Fruit fly (Drosophila melanogaster) whole organism, embryonic: ENCODE measurements around the gene CG6569.
A peak's percentile ranks its signal among the peaks of the same experiment; 100 is the strongest.

Experiments used
- ATbp ChIP-seq: fragments of 200-800 bp; sonication (Bioruptor generic); optimal IDR thresholded peaks from 2 replicates; lab custom pipeline; 2017; ENCODE audit warnings: missing biosample characterization, mild to moderate bottlenecking, missing genetic modification characterization, missing genetic modification reagents
- Ada2b ChIP-seq: fragments of 200-800 bp; sonication (Bioruptor generic); IDR thresholded peaks from 2 replicates; pipeline ENCODE4 v1.3.6; 2022; ENCODE audit warnings: missing biosample characterization, missing genetic modification characterization
- Antp ChIP-seq: fragments of 200-800 bp; sonication (Bioruptor generic); optimal IDR thresholded peaks from 3 replicates; lab custom pipeline; 2016; ENCODE audit warnings: missing biosample characterization, missing genetic modification characterization
- Atf-2 ChIP-seq: fragments of 200-800 bp; sonication (Bioruptor generic); optimal IDR thresholded peaks from 2 replicates; lab custom pipeline; 2016; ENCODE audit warnings: missing biosample characterization, missing genetic modification characterization
- Atf3 ChIP-seq: fragments of 200-800 bp; sonication (Bioruptor generic); optimal IDR thresholded peaks from 3 replicates; lab custom pipeline; 2016; ENCODE audit warnings: missing biosample characterization, missing genetic modification characterization
- BtbVII ChIP-seq: fragments of 200-800 bp; sonication (Bioruptor generic); optimal IDR thresholded peaks from 3 replicates; lab custom pipeline; 2017; ENCODE audit warnings: missing biosample characterization, mild to moderate bottlenecking, missing genetic modification characterization
- CG12391 ChIP-seq: fragments of 200-800 bp; sonication (Bioruptor generic); optimal IDR thresholded peaks from 3 replicates; lab custom pipeline; 2018; ENCODE audit warnings: missing biosample characterization, mild to moderate bottlenecking, missing genetic modification characterization, moderate library complexity
- CG12659 ChIP-seq: fragments of 200-800 bp; sonication (Bioruptor generic); optimal IDR thresholded peaks from 3 replicates; lab custom pipeline; 2017; ENCODE audit warnings: mild to moderate bottlenecking, missing biosample characterization, missing genetic modification reagents, missing genetic modification characterization
- CG12744 ChIP-seq: fragments of 200-800 bp; sonication (Bioruptor generic); optimal IDR thresholded peaks from 2 replicates; lab custom pipeline; 2016; ENCODE audit warnings: missing biosample characterization, missing genetic modification characterization
- CG1602 ChIP-seq: fragments of 200-800 bp; sonication (Bioruptor generic); optimal IDR thresholded peaks from 3 replicates; lab custom pipeline; 2016; ENCODE audit warnings: missing biosample characterization, missing genetic modification characterization
- CG2120 ChIP-seq: fragments of 200-800 bp; sonication (Bioruptor generic); optimal IDR thresholded peaks from 3 replicates; lab custom pipeline; 2016; ENCODE audit warnings: missing biosample characterization, missing genetic modification characterization
- CG30020 ChIP-seq: fragments of 200-800 bp; optimal IDR thresholded peaks from 2 replicates; lab custom pipeline; 2019; ENCODE audit warnings: missing biosample characterization, mild to moderate bottlenecking, missing genetic modification characterization, moderate library complexity
- CG32532 ChIP-seq: fragments of 200-800 bp; sonication (Bioruptor generic); IDR thresholded peaks from 2 replicates; pipeline ENCODE4 v1.3.6; 2022; ENCODE audit warnings: missing biosample characterization, missing genetic modification characterization
- CG33213 ChIP-seq: fragments of 200-800 bp; sonication (Bioruptor generic); optimal IDR thresholded peaks from 3 replicates; lab custom pipeline; 2016; ENCODE audit warnings: missing biosample characterization, missing genetic modification characterization
- CG4820 ChIP-seq: fragments of 200-800 bp; sonication (Bioruptor generic); optimal IDR thresholded peaks from 3 replicates; lab custom pipeline; 2016; ENCODE audit warnings: missing biosample characterization, missing genetic modification characterization
- CG5180 ChIP-seq: fragments of 200-800 bp; sonication (Bioruptor generic); optimal IDR thresholded peaks from 3 replicates; lab custom pipeline; 2017; ENCODE audit warnings: missing biosample characterization, missing genetic modification characterization, mild to moderate bottlenecking, moderate library complexity, missing genetic modification reagents
- CG5953 ChIP-seq: fragments of 200-800 bp; sonication (Bioruptor generic); IDR thresholded peaks from 2 replicates; pipeline ENCODE4 v1.3.6; 2022; ENCODE audit warnings: missing biosample characterization, missing genetic modification characterization
- CG6254 ChIP-seq: fragments of 200-800 bp; sonication (Bioruptor generic); optimal IDR thresholded peaks from 3 replicates; lab custom pipeline; 2017; ENCODE audit warnings: mild to moderate bottlenecking, missing biosample characterization, missing genetic modification reagents, missing genetic modification characterization
- CG8388 ChIP-seq: fragments of 200-800 bp; sonication (Bioruptor generic); optimal IDR thresholded peaks from 2 replicates; lab custom pipeline; 2019; ENCODE audit warnings: missing biosample characterization, mild to moderate bottlenecking, missing genetic modification characterization, moderate library complexity
- CG8765 ChIP-seq: fragments of 200-800 bp; sonication (Bioruptor generic); IDR thresholded peaks from 2 replicates; pipeline ENCODE4 v1.3.6; 2022; ENCODE audit warnings: missing biosample characterization, missing genetic modification characterization
- CG8924 ChIP-seq: fragments of 200-800 bp; optimal IDR thresholded peaks from 3 replicates; lab custom pipeline; 2019; ENCODE audit warnings: missing biosample characterization, mild to moderate bottlenecking, missing genetic modification characterization, moderate library complexity
- CG9727 ChIP-seq: fragments of 200-800 bp; sonication (Bioruptor generic); optimal IDR thresholded peaks from 3 replicates; lab custom pipeline; 2017; ENCODE audit warnings: missing biosample characterization, mild to moderate bottlenecking, missing genetic modification characterization
- CG9817 ChIP-seq: fragments of 200-800 bp; sonication (Bioruptor generic); optimal IDR thresholded peaks from 2 replicates; lab custom pipeline; 2018; ENCODE audit warnings: missing biosample characterization, mild to moderate bottlenecking, missing genetic modification characterization, moderate library complexity
- Chrac-16 ChIP-seq: fragments of 200-800 bp; sonication (Bioruptor generic); optimal IDR thresholded peaks from 3 replicates; lab custom pipeline; 2016; ENCODE audit warnings: missing biosample characterization, missing genetic modification characterization
- CoRest ChIP-seq: fragments of 200-800 bp; sonication (Bioruptor generic); optimal IDR thresholded peaks from 3 replicates; lab custom pipeline; 2018; ENCODE audit warnings: missing biosample characterization, mild to moderate bottlenecking, missing genetic modification characterization, moderate library complexity
- Deaf1 ChIP-seq: fragments of 200-800 bp; optimal IDR thresholded peaks from 3 replicates; lab custom pipeline; 2019; ENCODE audit warnings: missing biosample characterization, mild to moderate bottlenecking, missing genetic modification characterization, moderate library complexity
- Hsf ChIP-seq: fragments of 200-800 bp; sonication (Bioruptor generic); optimal IDR thresholded peaks from 3 replicates; lab custom pipeline; 2016; ENCODE audit warnings: missing biosample characterization, missing genetic modification characterization
- Kr ChIP-seq: fragments of 200-800 bp; sonication (Bioruptor generic); optimal IDR thresholded peaks from 2 replicates; lab custom pipeline; 2017; ENCODE audit warnings: missing biosample characterization, mild to moderate bottlenecking, missing genetic modification characterization
- MBD-R2 ChIP-seq: fragments of 200-800 bp; sonication (Bioruptor generic); IDR thresholded peaks from 2 replicates; pipeline ENCODE4 v1.3.6; 2022; ENCODE audit warnings: missing biosample characterization, missing genetic modification characterization
- Med ChIP-seq: fragments of 200-800 bp; sonication (Bioruptor generic); peaks from one replicate; lab custom pipeline; 2016; ENCODE audit warnings: missing biosample characterization, missing genetic modification characterization, mild to moderate bottlenecking, inconsistent platforms, moderate library complexity
- Mrtf ChIP-seq: fragments of 200-800 bp; sonication (Bioruptor generic); IDR thresholded peaks from 3 replicates; pipeline ENCODE4 v1.3.6; 2022; ENCODE audit warnings: missing biosample characterization, missing genetic modification characterization
- Myb ChIP-seq: fragments of 200-800 bp; sonication (Bioruptor generic); optimal IDR thresholded peaks from 2 replicates; lab custom pipeline; 2016; ENCODE audit warnings: missing biosample characterization, missing genetic modification characterization
- NFAT ChIP-seq: fragments of 200-800 bp; sonication (Bioruptor generic); IDR thresholded peaks from 2 replicates; pipeline ENCODE4 v1.3.6; 2022; ENCODE audit warnings: missing biosample characterization, missing genetic modification characterization
- Oaz ChIP-seq: fragments of 200-800 bp; sonication (Bioruptor generic); IDR thresholded peaks from 2 replicates; pipeline ENCODE4 v1.3.6; 2022; ENCODE audit warnings: missing biosample characterization, missing genetic modification characterization
- Oli ChIP-seq: fragments of 200-800 bp; sonication (Bioruptor generic); optimal IDR thresholded peaks from 2 replicates; lab custom pipeline; 2018; ENCODE audit warnings: missing biosample characterization, mild to moderate bottlenecking, missing genetic modification characterization, moderate library complexity
- Usf ChIP-seq: fragments of 200-800 bp; sonication (Bioruptor generic); optimal IDR thresholded peaks from 2 replicates; lab custom pipeline; 2017; ENCODE audit warnings: missing genotype, missing biosample characterization, missing genetic modification characterization
- croc ChIP-seq: fragments of 200-800 bp; sonication (Bioruptor generic); conservative IDR thresholded peaks from 3 replicates; pipeline ENCODE4 v1.3.6; 2022; ENCODE audit warnings: missing biosample characterization, missing genetic modification characterization
- crol ChIP-seq: fragments of 200-800 bp; sonication (Bioruptor generic); IDR thresholded peaks from 2 replicates; pipeline ENCODE4 v1.3.6; 2022; ENCODE audit warnings: missing biosample characterization, missing genetic modification characterization
- da ChIP-seq: fragments of 200-800 bp; sonication (Bioruptor generic); optimal IDR thresholded peaks from 2 replicates; lab custom pipeline; 2016; ENCODE audit warnings: missing biosample characterization, missing genetic modification characterization
- fd96Cb ChIP-seq: fragments of 200-800 bp; sonication (Bioruptor generic); optimal IDR thresholded peaks from 2 replicates; lab custom pipeline; 2018; ENCODE audit warnings: missing biosample characterization, mild to moderate bottlenecking, missing genetic modification characterization, moderate library complexity
- grn ChIP-seq: fragments of 200-800 bp; sonication (Bioruptor generic); optimal IDR thresholded peaks from 3 replicates; lab custom pipeline; 2017; ENCODE audit warnings: missing biosample characterization, missing genetic modification characterization
- jumu ChIP-seq: fragments of 200-800 bp; sonication (Bioruptor generic); optimal IDR thresholded peaks from 3 replicates; lab custom pipeline; 2016; ENCODE audit warnings: missing biosample characterization, missing genetic modification characterization
- kay ChIP-seq: fragments of 200-800 bp; sonication (Bioruptor generic); optimal IDR thresholded peaks from 2 replicates; lab custom pipeline; 2016; ENCODE audit warnings: missing biosample characterization, missing genetic modification characterization
- nerfin-1 ChIP-seq: fragments of 200-800 bp; sonication (Bioruptor generic); optimal IDR thresholded peaks from 3 replicates; lab custom pipeline; 2019; ENCODE audit warnings: missing biosample characterization, mild to moderate bottlenecking, missing genetic modification characterization, moderate library complexity
- org-1 ChIP-seq: fragments of 200-800 bp; sonication (Bioruptor generic); optimal IDR thresholded peaks from 2 replicates; lab custom pipeline; 2017; ENCODE audit warnings: missing biosample characterization, missing genetic modification characterization
- pnt ChIP-seq: fragments of 200-800 bp; sonication (Bioruptor generic); optimal IDR thresholded peaks from 3 replicates; lab custom pipeline; 2016; ENCODE audit warnings: missing biosample characterization, missing genetic modification characterization
- sc ChIP-seq, 3 experiments: fragments of >200 bp in 2 of 3; fragments of 200-800 bp in 1 of 3; sonication (Bioruptor generic) in 1 of 3; optimal IDR thresholded peaks; 2 replicates in 2 of 3; 3 replicates in 1 of 3; lab custom pipeline; 2017; ENCODE audit warnings: mild to moderate bottlenecking in 1 of 3, missing biosample characterization in 1 of 3, missing genetic modification characterization in 1 of 3, missing genetic modification reagents in 1 of 3
- shn ChIP-seq: fragments of 200-800 bp; sonication (Bioruptor generic); optimal IDR thresholded peaks from 3 replicates; lab custom pipeline; 2016; ENCODE audit warnings: missing biosample characterization, missing genetic modification characterization
- tgo ChIP-seq: fragments of 200-800 bp; sonication (Bioruptor generic); IDR thresholded peaks from 3 replicates; pipeline ENCODE4 v1.3.6; 2022; ENCODE audit warnings: missing biosample characterization, missing genetic modification characterization
- zfh1 ChIP-seq: fragments of 200-800 bp; sonication (Bioruptor generic); IDR thresholded peaks from 3 replicates; pipeline ENCODE4 v1.3.6; 2022; ENCODE audit warnings: missing biosample characterization, missing genetic modification characterization

CG6569 gene

dm6 chr3R:21849988-21850460 lies 17.7 kb downstream of the CG6569 start (continued):
- TF ChIP-seq Chrac-16, result peak; percentile 33
- 0 out of 3 replicates have a peak, but pooled peaks have one; percentile 40 for TF ChIP-seq Mrtf (GFP tag; lab: Robert Waterston, UW)
- 0 out of 2 replicates have a peak, but pooled peaks have one; percentile 24 for TF ChIP-seq crol
- peak; percentile 24 for TF ChIP-seq ATbp (GFP tag; lab: Kevin White, UChicago)
- TF ChIP-seq Deaf1 (tag; lab: Kevin White, UChicago), result no peak
- TF ChIP-seq CG2120, result peak; percentile 4
- TF ChIP-seq NFAT (GFP tag; lab: Robert Waterston, UW), result no peak
- TF ChIP-seq CG1602 (GFP tag; lab: Kevin White, UChicago), result peak; percentile 0
- TF ChIP-seq grn, result peak; percentile 6
- no peak for TF ChIP-seq Oaz (GFP tag; lab: Robert Waterston, UW)
- TF ChIP-seq CG12659 (GFP tag; lab: Kevin White, UChicago), result peak; percentile 36
- TF ChIP-seq da (GFP tag; lab: Kevin White, UChicago), result peak; percentile 0
- peak; percentile 51 for TF ChIP-seq Oli (tag; lab: Kevin White, UChicago)
- TF ChIP-seq CG32532 (GFP tag; lab: Robert Waterston, UW), result 0 out of 2 replicates have a peak, but pooled peaks have one; percentile 6
- TF ChIP-seq sc (optimal IDR thresholded peaks at IDR 0.05; lab: Kevin White, UChicago), result no peak
- TF ChIP-seq sc (GFP tag; optimal IDR thresholded peaks at IDR 0.05; lab: Kevin White, UChicago), result no peak
- peak; percentile 59 for TF ChIP-seq Hsf (GFP tag; lab: Kevin White, UChicago)
- peak; percentile 32 for TF ChIP-seq CG4820 (GFP tag; lab: Kevin White, UChicago)
- peak; percentile 23 for TF ChIP-seq CG9727
- TF ChIP-seq pnt, result peak; percentile 33
- TF ChIP-seq CG33213 (GFP tag; lab: Kevin White, UChicago), result no peak
- TF ChIP-seq CG8765 (GFP tag; lab: Robert Waterston, UW), result 0 out of 2 replicates have a peak, but pooled peaks have one; percentile 35
- TF ChIP-seq CG8924 (tag; lab: Kevin White, UChicago), result peak; percentile 14
- peak; percentile 12 for TF ChIP-seq Atf3 (GFP tag; lab: Kevin White, UChicago)
- TF ChIP-seq Ada2b (GFP tag; lab: Robert Waterston, UW), result 0 out of 2 replicates have a peak, but pooled peaks have one; percentile 18
- TF ChIP-seq nerfin-1 (tag; lab: Kevin White, UChicago), result peak; percentile 36
- peak; percentile 3 for TF ChIP-seq CG5180 (GFP tag; lab: Kevin White, UChicago)
- peak; percentile 28 for TF ChIP-seq org-1 (GFP tag; lab: Kevin White, UChicago)
- TF ChIP-seq kay (GFP tag; lab: Kevin White, UChicago), result peak; percentile 38
- no peak for TF ChIP-seq Myb (GFP tag; lab: Kevin White, UChicago)
- TF ChIP-seq croc (GFP tag; lab: Robert Waterston, UW), result peak; percentile 45; the same call in 1 of the 3 replicates
- no peak for TF ChIP-seq zfh1 (GFP tag; lab: Robert Waterston, UW)
- TF ChIP-seq jumu (GFP tag; lab: Kevin White, UChicago), result peak; percentile 24
- TF ChIP-seq tgo (GFP tag; lab: Robert Waterston, UW), result no peak
- no peak for TF ChIP-seq CG5953 (GFP tag; lab: Robert Waterston, UW)
- TF ChIP-seq Usf (GFP tag; lab: Kevin White, UChicago), result peak; percentile 23
- no peak for TF ChIP-seq Kr (GFP tag; lab: Kevin White, UChicago)
- peak; percentile 28 for TF ChIP-seq BtbVII
- TF ChIP-seq Med (GFP tag; lab: Kevin White, UChicago), result peak; percentile 73
- no peak for TF ChIP-seq CG9817
- peak; percentile 21; the same call in 1 of the 2 replicates for TF ChIP-seq MBD-R2 (GFP tag; lab: Robert Waterston, UW)
- TF ChIP-seq Antp (GFP tag; lab: Kevin White, UChicago), result peak; percentile 57
- peak; percentile 55 for TF ChIP-seq CoRest
- TF ChIP-seq CG30020 (tag; lab: Kevin White, UChicago), result no peak
- TF ChIP-seq CG6254 (GFP tag; lab: Kevin White, UChicago), result peak; percentile 15
- peak; percentile 33 for TF ChIP-seq CG8388
- peak; percentile 0 for TF ChIP-seq Atf-2
- TF ChIP-seq shn, result peak; percentile 67
- no peak for TF ChIP-seq CG12744 (GFP tag; lab: Kevin White, UChicago)
- TF ChIP-seq fd96Cb (tag; lab: Kevin White, UChicago), result peak; percentile 17
- peak; percentile 61 for TF ChIP-seq CG12391
